Fruit fly (Drosophila melanogaster) whole organism, prepupa: ENCODE measurements around the gene ovm.
A peak's percentile ranks its signal among the peaks of the same experiment; 100 is the strongest.

Experiments used
- Blimp-1 ChIP-seq: fragments of 200-800 bp; sonication (Bioruptor generic); optimal IDR thresholded peaks from 3 replicates; lab custom pipeline; 2017; ENCODE audit warnings: missing biosample characterization, missing genetic modification characterization, mild to moderate bottlenecking, moderate library complexity, missing genetic modification reagents
- CG11902 ChIP-seq: fragments of 200-800 bp; sonication (Bioruptor generic); optimal IDR thresholded peaks from 3 replicates; lab custom pipeline; 2016; ENCODE audit warnings: missing biosample characterization, missing genetic modification characterization
- CG15336 ChIP-seq: fragments of 200-800 bp; sonication (Bioruptor generic); IDR thresholded peaks from 2 replicates; pipeline ENCODE4 v1.3.6; 2022; ENCODE audit warnings: missing biosample characterization, missing genetic modification characterization
- CG1621 ChIP-seq: fragments of 200-800 bp; sonication (Bioruptor generic); optimal IDR thresholded peaks from 3 replicates; lab custom pipeline; 2018; ENCODE audit warnings: missing biosample characterization, mild to moderate bottlenecking, missing genetic modification characterization
- CG31627 ChIP-seq: fragments of 200-800 bp; sonication (Bioruptor generic); optimal IDR thresholded peaks from 3 replicates; lab custom pipeline; 2016; ENCODE audit warnings: missing biosample characterization, missing genetic modification characterization
- CG34406 ChIP-seq: fragments of 200-800 bp; sonication (Bioruptor generic); optimal IDR thresholded peaks from 3 replicates; lab custom pipeline; 2016; ENCODE audit warnings: missing biosample characterization, missing genetic modification characterization
- CG4318 ChIP-seq: fragments of 200-800 bp; sonication (Bioruptor generic); optimal IDR thresholded peaks from 3 replicates; lab custom pipeline; 2017; ENCODE audit warnings: missing biosample characterization, mild to moderate bottlenecking, missing genetic modification characterization
- CG6808 ChIP-seq: fragments of 200-800 bp; sonication (Bioruptor generic); optimal IDR thresholded peaks from 3 replicates; lab custom pipeline; 2017; ENCODE audit warnings: missing biosample characterization, missing genetic modification characterization, mild to moderate bottlenecking, moderate library complexity, missing genetic modification reagents
- CG6854 ChIP-seq: fragments of 200-800 bp; sonication (Bioruptor generic); optimal IDR thresholded peaks from 2 replicates; lab custom pipeline; 2017; ENCODE audit warnings: missing biosample characterization, mild to moderate bottlenecking, missing genetic modification characterization
- CG8119 ChIP-seq: fragments of 200-800 bp; sonication (Bioruptor generic); IDR thresholded peaks from 3 replicates; pipeline ENCODE4 v1.3.6; 2022; ENCODE audit warnings: missing biosample characterization, missing genetic modification characterization
- CG8632 ChIP-seq: fragments of 200-800 bp; sonication (Bioruptor generic); optimal IDR thresholded peaks from 3 replicates; lab custom pipeline; 2016; ENCODE audit warnings: missing biosample characterization, missing genetic modification characterization
- CG9139 ChIP-seq: fragments of 200-800 bp; sonication (Bioruptor generic); optimal IDR thresholded peaks from 3 replicates; lab custom pipeline; 2017; ENCODE audit warnings: missing biosample characterization, mild to moderate bottlenecking, missing genetic modification characterization
- Eip78C ChIP-seq: fragments of 200-800 bp; sonication (Bioruptor generic); peaks from one replicate; lab custom pipeline; 2016; ENCODE audit warnings: missing biosample characterization, missing genetic modification characterization
- Eip93F ChIP-seq: fragments of 200-800 bp; sonication (Bioruptor generic); optimal IDR thresholded peaks from 2 replicates; lab custom pipeline; 2016; ENCODE audit warnings: missing biosample characterization, mild to moderate bottlenecking, missing genetic modification characterization
- Ets96B ChIP-seq: fragments of 200-800 bp; optimal IDR thresholded peaks from 2 replicates; lab custom pipeline; 2019; ENCODE audit warnings: missing biosample characterization, mild to moderate bottlenecking, missing genetic modification characterization, moderate library complexity
- Gug ChIP-seq: fragments of 200-800 bp; sonication (Bioruptor generic); IDR thresholded peaks from 2 replicates; pipeline ENCODE4 v1.3.6; 2022; ENCODE audit warnings: missing biosample characterization, missing genetic modification characterization
- Hr39 ChIP-seq: fragments of 200-800 bp; sonication (Bioruptor generic); optimal IDR thresholded peaks from 2 replicates; lab custom pipeline; 2016; ENCODE audit warnings: missing biosample characterization, missing genetic modification characterization
- OdsH ChIP-seq: fragments of 200-800 bp; sonication (Bioruptor generic); optimal IDR thresholded peaks from 3 replicates; lab custom pipeline; 2016; ENCODE audit warnings: missing biosample characterization, missing genetic modification characterization
- Smox ChIP-seq: fragments of 200-800 bp; sonication (Bioruptor generic); optimal IDR thresholded peaks from 3 replicates; lab custom pipeline; 2016; ENCODE audit warnings: missing biosample characterization, missing genetic modification characterization
- Sox102F ChIP-seq: fragments of 200-800 bp; sonication (Bioruptor generic); optimal IDR thresholded peaks from 2 replicates; lab custom pipeline; 2016; ENCODE audit warnings: missing biosample characterization, mild to moderate bottlenecking, missing genetic modification characterization
- Sox14 ChIP-seq: fragments of 200-800 bp; sonication (Bioruptor generic); optimal IDR thresholded peaks from 3 replicates; lab custom pipeline; 2016; ENCODE audit warnings: missing biosample characterization, missing genetic modification characterization
- Sox15 ChIP-seq: fragments of 200-800 bp; sonication (Bioruptor generic); optimal IDR thresholded peaks from 3 replicates; lab custom pipeline; 2016; ENCODE audit warnings: missing biosample characterization, missing genetic modification characterization
- acj6 ChIP-seq: fragments of 200-800 bp; sonication (Bioruptor generic); optimal IDR thresholded peaks from 3 replicates; lab custom pipeline; 2016; ENCODE audit warnings: missing biosample characterization, missing genetic modification characterization
- cyc ChIP-seq: fragments of 200-800 bp; sonication (Bioruptor generic); optimal IDR thresholded peaks from 3 replicates; lab custom pipeline; 2016; ENCODE audit warnings: missing biosample characterization, missing genetic modification characterization
- dsx ChIP-seq: fragments of 200-800 bp; optimal IDR thresholded peaks from 3 replicates; lab custom pipeline; 2019; ENCODE audit warnings: missing biosample characterization, mild to moderate bottlenecking, missing genetic modification characterization, moderate library complexity; ENCODE audit not compliant: poor library complexity, severe bottlenecking
- eg ChIP-seq: fragments of 200-800 bp; sonication (Bioruptor generic); IDR thresholded peaks from 3 replicates; pipeline ENCODE4 v1.3.6; 2022; ENCODE audit warnings: missing biosample characterization, missing genetic modification characterization
- esn ChIP-seq: fragments of 200-800 bp; sonication (Bioruptor generic); optimal IDR thresholded peaks from 2 replicates; lab custom pipeline; 2016; ENCODE audit warnings: missing biosample characterization, mild to moderate bottlenecking, missing genetic modification characterization, moderate library complexity
- fd59A ChIP-seq: fragments of 200-800 bp; sonication (Bioruptor generic); optimal IDR thresholded peaks from 2 replicates; lab custom pipeline; 2017; ENCODE audit warnings: missing biosample characterization, mild to moderate bottlenecking, missing genetic modification characterization, missing genetic modification reagents
- fd85E ChIP-seq: fragments of 200-800 bp; sonication (Bioruptor generic); optimal IDR thresholded peaks from 3 replicates; lab custom pipeline; 2016; ENCODE audit warnings: missing biosample characterization, missing genetic modification characterization
- fkh ChIP-seq: fragments of 200-800 bp; sonication (Bioruptor generic); optimal IDR thresholded peaks from 3 replicates; lab custom pipeline; 2017; ENCODE audit warnings: missing biosample characterization, mild to moderate bottlenecking, missing genetic modification characterization, moderate library complexity
- lz ChIP-seq: fragments of 200-800 bp; sonication (Bioruptor generic); optimal IDR thresholded peaks from 3 replicates; lab custom pipeline; 2016; ENCODE audit warnings: missing biosample characterization, missing genetic modification characterization
- net ChIP-seq: fragments of 200-800 bp; sonication (Bioruptor generic); optimal IDR thresholded peaks from 3 replicates; lab custom pipeline; 2016; ENCODE audit warnings: missing biosample characterization, missing genetic modification characterization
- pdm3 ChIP-seq: fragments of 200-800 bp; sonication (Bioruptor generic); optimal IDR thresholded peaks from 3 replicates; lab custom pipeline; 2016; ENCODE audit warnings: missing biosample characterization, missing genetic modification characterization
- salr ChIP-seq, 2 experiments: fragments of 200-800 bp; sonication (Bioruptor generic); optimal IDR thresholded peaks; 3 replicates each; lab custom pipeline; 2016 to 2018; ENCODE audit warnings: missing biosample characterization in 2 of 2, missing genetic modification characterization in 2 of 2, mild to moderate bottlenecking in 1 of 2
- spab ChIP-seq: fragments of 200-800 bp; sonication (Bioruptor generic); optimal IDR thresholded peaks from 2 replicates; lab custom pipeline; 2017; ENCODE audit warnings: missing biosample characterization, mild to moderate bottlenecking, missing genetic modification characterization, missing genetic modification reagents
- ss ChIP-seq, 2 experiments: fragments of 200-800 bp; sonication (Bioruptor generic); optimal IDR thresholded peaks; 2 replicates in 1 of 2; 3 replicates in 1 of 2; lab custom pipeline; 2017 to 2018; ENCODE audit warnings: mild to moderate bottlenecking in 2 of 2, missing biosample characterization in 2 of 2, missing genetic modification characterization in 2 of 2, moderate library complexity in 1 of 2
- svp ChIP-seq: fragments of 200-800 bp; sonication (Bioruptor generic); peaks from one replicate; lab custom pipeline; 2016; ENCODE audit warnings: missing biosample characterization, missing genetic modification characterization
- vri ChIP-seq: fragments of 200-800 bp; sonication (Bioruptor generic); optimal IDR thresholded peaks from 3 replicates; lab custom pipeline; 2016; ENCODE audit warnings: missing biosample characterization, mild to moderate bottlenecking, missing genetic modification characterization

ovm gene

dm6 chr2L:128977-129941, 11.5 kb downstream of the ovm start (continued):
- TF ChIP-seq pdm3 (GFP tag; lab: Kevin White, UChicago) (no peak), OdsH (GFP tag; lab: Kevin White, UChicago) (no peak), CG31627 (no peak), fkh (GFP tag; lab: Kevin White, UChicago) (no peak), eg (GFP tag; lab: Robert Waterston, UW) (peak; percentile 78; the same call in 2 of the 3 replicates), Sox15 (GFP tag; lab: Kevin White, UChicago) (no peak), vri (GFP tag; lab: Kevin White, UChicago) (peak; percentile 75), Blimp-1 (GFP tag; lab: Kevin White, UChicago) (peak; percentile 8), cyc (GFP tag; lab: Kevin White, UChicago) (peak; percentile 11), Ets96B (peak; percentile 18), Gug (GFP tag; lab: Robert Waterston, UW) (peak; percentile 36; the same call in 1 of the 2 replicates), Hr39 (GFP tag; lab: Kevin White, UChicago) (no peak), CG4318 (GFP tag; lab: Kevin White, UChicago) (no peak), Eip93F (peak; percentile 83), CG11902 (GFP tag; lab: Kevin White, UChicago) (no peak), CG15336 (GFP tag; lab: Robert Waterston, UW) (peak; percentile 47; the same call in 1 of the 2 replicates), lz (GFP tag; lab: Kevin White, UChicago) (peak; percentile 25), CG34406 (GFP tag; lab: Kevin White, UChicago) (no peak), CG8632 (GFP tag; lab: Kevin White, UChicago) (no peak), esn (GFP tag; lab: Kevin White, UChicago) (peak; percentile 45), salr (GFP tag; optimal IDR thresholded peaks at IDR 0.05; lab: Kevin White, UChicago) (peak in 1 of 2 experiments; percentile 10), spab (GFP tag; lab: Kevin White, UChicago) (peak; percentile 12), CG1621 (tag; lab: Kevin White, UChicago) (peak; percentile 40), Sox102F (GFP tag; lab: Kevin White, UChicago) (peak; percentile 87), fd85E (no peak), acj6 (GFP tag; lab: Kevin White, UChicago) (no peak), dsx (GFP tag; lab: Kevin White, UChicago) (peak; percentile 74), Smox (no peak)

dm6 chr2L:128296-128715, 12.5 kb downstream of the ovm start:
- peak in 1 of 2 experiments; percentile 62 for TF ChIP-seq ss (GFP tag; optimal IDR thresholded peaks at IDR 0.05; lab: Kevin White, UChicago)
- TF ChIP-seq fkh (GFP tag; lab: Kevin White, UChicago), result peak; percentile 72
- no peak for TF ChIP-seq OdsH (GFP tag; lab: Kevin White, UChicago)
- TF ChIP-seq fd59A (GFP tag; lab: Kevin White, UChicago), result no peak
- TF ChIP-seq eg (GFP tag; lab: Robert Waterston, UW), result peak; percentile 18; the same call in 1 of the 3 replicates
- TF ChIP-seq Sox14 (GFP tag; lab: Kevin White, UChicago), result peak; percentile 85
- TF ChIP-seq svp (GFP tag; lab: Kevin White, UChicago), result peak; percentile 16
- TF ChIP-seq CG6808, result peak; percentile 35
- no peak for TF ChIP-seq CG6854 (GFP tag; lab: Kevin White, UChicago)
- TF ChIP-seq CG8119 (GFP tag; lab: Robert Waterston, UW), result 0 out of 3 replicates have a peak, but pooled peaks have one; percentile 14
- peak; percentile 5 for TF ChIP-seq spab (GFP tag; lab: Kevin White, UChicago)
- TF ChIP-seq CG1621 (tag; lab: Kevin White, UChicago), result peak; percentile 89
- TF ChIP-seq net, result no peak
- TF ChIP-seq Eip78C, result peak; percentile 76
- TF ChIP-seq CG9139 (GFP tag; lab: Kevin White, UChicago), result peak; percentile 37
- TF ChIP-seq, all 60 proteins: peak for 11
